Fruit fly (Drosophila melanogaster): ENCODE data around the gene kmr.

The kmr gene

DNA sequence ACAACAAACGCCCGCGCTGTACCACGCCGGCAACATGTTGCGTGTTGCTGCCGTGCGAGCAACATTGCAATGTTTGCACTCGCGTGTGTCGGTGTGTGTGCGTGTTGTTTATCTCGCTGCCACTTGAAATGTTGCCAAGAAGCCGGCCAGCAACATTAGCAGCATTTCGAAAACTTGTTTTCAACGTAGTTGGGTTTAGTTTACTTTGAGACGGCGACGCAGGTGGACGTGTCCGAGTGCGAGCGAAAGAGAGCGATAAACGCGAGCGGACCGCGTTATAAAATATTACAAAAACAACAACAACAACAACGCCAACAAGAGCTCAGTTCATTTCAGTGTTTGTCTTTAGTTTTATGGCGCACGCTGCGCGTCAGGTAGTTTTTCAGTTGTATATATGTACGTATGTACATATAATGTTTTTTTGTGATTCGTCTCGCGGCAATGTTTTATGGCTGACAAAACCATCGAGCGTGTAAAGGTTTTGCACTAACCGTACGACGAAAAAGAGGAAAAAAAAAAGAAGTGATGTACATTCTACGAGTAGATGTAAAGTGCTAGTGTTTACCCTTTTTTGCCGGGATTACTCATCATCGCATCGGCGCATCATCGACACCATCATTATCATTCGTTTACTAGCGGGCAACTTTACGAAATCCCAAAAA, at the start of gene kmr:
kmr (plus strand) TSS at position 196 of the 662 bp plus-strand sequence.
- TF ChIP-seq dmrt99B (tag; optimal IDR thresholded peaks at IDR 0.05) (peak; percentile 39), H2.0 (GFP tag; IDR thresholded peaks at IDR 0.05) (no peak), dysf (GFP tag; IDR thresholded peaks at IDR 0.05) (no peak; the same call in 2 of the 3 replicates), CG8290 (GFP tag; optimal IDR thresholded peaks at IDR 0.05) (no peak), CG8290 (tag; optimal IDR thresholded peaks at IDR 0.05) (peak in 1 of 2 experiments; percentile 43), tio (GFP tag; optimal IDR thresholded peaks at IDR 0.05) (no peak), BtbVII (GFP tag; optimal IDR thresholded peaks at IDR 0.05) (peak; percentile 66), slp2 (GFP tag; optimal IDR thresholded peaks at IDR 0.05) (no peak), CG10543 (GFP tag; optimal IDR thresholded peaks at IDR 0.05) (peak; percentile 86), Nf-YA (GFP tag; IDR thresholded peaks at IDR 0.05) (no peak), fd3F (GFP tag; optimal IDR thresholded peaks at IDR 0.05) (no peak), CG11093 (GFP tag; IDR thresholded peaks at IDR 0.05) (no peak), CG31388 (GFP tag; optimal IDR thresholded peaks at IDR 0.05) (no peak), CG4282 (GFP tag; optimal IDR thresholded peaks at IDR 0.05) (peak; percentile 14), CG3407 (GFP tag; optimal IDR thresholded peaks at IDR 0.05) (no peak), zen (tag; optimal IDR thresholded peaks at IDR 0.05) (no peak), tll (GFP tag; optimal IDR thresholded peaks at IDR 0.05) (no peak), CG3065 (GFP tag; optimal IDR thresholded peaks at IDR 0.05) (no peak), CG9437 (GFP tag; optimal IDR thresholded peaks at IDR 0.05) (no peak), fu2 (GFP tag; optimal IDR thresholded peaks at IDR 0.05) (no peak), CG6272 (GFP tag; IDR thresholded peaks at IDR 0.05) (no peak), CG14860 (GFP tag; IDR thresholded peaks at IDR 0.05; ENCODE audit: partially characterized antibody) (no peak), Abd-B (GFP tag; optimal IDR thresholded peaks at IDR 0.05) (no peak), kay (GFP tag; optimal IDR thresholded peaks at IDR 0.05) (no peak), CG11085 (GFP tag; IDR thresholded peaks at IDR 0.05) (no peak), CG9727 (GFP tag; optimal IDR thresholded peaks at IDR 0.05) (peak; percentile 3), CG10462 (GFP tag; optimal IDR thresholded peaks at IDR 0.05) (no peak), dan (GFP tag; IDR thresholded peaks at IDR 0.05) (no peak), Dref (GFP tag; IDR thresholded peaks at IDR 0.05) (no peak), CG12104 (GFP tag; optimal IDR thresholded peaks at IDR 0.05) (no peak), inv (GFP tag; IDR thresholded peaks at IDR 0.05; ENCODE audit: partially characterized antibody) (0 out of 2 replicates have a peak, but pooled peaks have one; percentile 14), croc (GFP tag; conservative IDR thresholded peaks at IDR 0.05) (no peak), gfzf (GFP tag; optimal IDR thresholded peaks at IDR 0.05) (no peak), CG15269 (tag; optimal IDR thresholded peaks at IDR 0.05) (peak; percentile 45), Mrtf (GFP tag; IDR thresholded peaks at IDR 0.05) (no peak), ase (GFP tag; IDR thresholded peaks at IDR 0.05) (no peak), Nf-YC (tag; optimal IDR thresholded peaks at IDR 0.05) (peak; percentile 64), CG13424 (tag; optimal IDR thresholded peaks at IDR 0.05) (no peak), lola (GFP tag; optimal IDR thresholded peaks at IDR 0.05) (no peak), CG1792 (GFP tag; optimal IDR thresholded peaks at IDR 0.05) (no peak), tx (GFP tag; optimal IDR thresholded peaks at IDR 0.05) (no peak), Sry-β (GFP tag; optimal IDR thresholded peaks at IDR 0.05) (no peak), CG1832 (GFP tag; optimal IDR thresholded peaks at IDR 0.05) (no peak), Hmr (GFP tag; optimal IDR thresholded peaks at IDR 0.05) (peak; percentile 32), CG30403 (GFP tag; optimal IDR thresholded peaks at IDR 0.05) (no peak), CG6175 (GFP tag; IDR thresholded peaks at IDR 0.05) (peak; percentile 34; the same call in 1 of the 3 replicates), bowl (GFP tag; IDR thresholded peaks at IDR 0.05) (peak; percentile 55; the same call in 1 of the 2 replicates), H15 (GFP tag; IDR thresholded peaks at IDR 0.05) (no peak), sima (GFP tag; optimal IDR thresholded peaks at IDR 0.05) (no peak), Blimp-1 (GFP tag; optimal IDR thresholded peaks at IDR 0.05) (peak; percentile 11), hth (optimal IDR thresholded peaks at IDR 0.05) (no peak)
